Fruit fly (Drosophila melanogaster) whole organism, embryonic: ENCODE data around the gene CG31041.
A peak's percentile ranks its signal among the peaks of the same experiment; 100 is the strongest.

Experiments
- ATbp ChIP-seq: fragments of 200-800 bp; sonication (Bioruptor generic); optimal IDR thresholded peaks from 2 replicates; lab custom pipeline; 2017; ENCODE audit warnings: missing biosample characterization, mild to moderate bottlenecking, missing genetic modification characterization, missing genetic modification reagents
- Asciz ChIP-seq: fragments of 200-800 bp; sonication (Bioruptor generic); optimal IDR thresholded peaks from 2 replicates; lab custom pipeline; 2017; ENCODE audit warnings: missing biosample characterization, mild to moderate bottlenecking, missing genetic modification characterization, missing genetic modification reagents
- C15 ChIP-seq: fragments of 200-800 bp; sonication (Bioruptor generic); IDR thresholded peaks from 3 replicates; pipeline ENCODE4 v1.3.6; 2022; ENCODE audit warnings: missing biosample characterization, missing genetic modification characterization
- CG10267 ChIP-seq: fragments of 200-800 bp; sonication (Bioruptor generic); optimal IDR thresholded peaks from 2 replicates; lab custom pipeline; 2018; ENCODE audit warnings: missing biosample characterization, mild to moderate bottlenecking, missing genetic modification characterization, moderate library complexity
- CG10366 ChIP-seq: fragments of 200-800 bp; sonication (Bioruptor generic); IDR thresholded peaks from 2 replicates; pipeline ENCODE4 v1.3.6; 2022; ENCODE audit warnings: missing biosample characterization, missing genetic modification characterization
- CG10462 ChIP-seq: fragments of 200-800 bp; sonication (Bioruptor generic); optimal IDR thresholded peaks from 2 replicates; lab custom pipeline; 2016; ENCODE audit warnings: missing biosample characterization, missing genetic modification characterization
- CG10543 ChIP-seq: fragments of 200-800 bp; sonication (Bioruptor generic); optimal IDR thresholded peaks from 3 replicates; lab custom pipeline; 2017; ENCODE audit warnings: missing biosample characterization, mild to moderate bottlenecking, missing genetic modification characterization, moderate library complexity
- CG12219 ChIP-seq: fragments of 200-800 bp; sonication (Bioruptor generic); optimal IDR thresholded peaks from 3 replicates; lab custom pipeline; 2018; ENCODE audit warnings: missing biosample characterization, mild to moderate bottlenecking, missing genetic modification characterization
- CG12942 ChIP-seq: fragments of 200-800 bp; sonication (Bioruptor generic); optimal IDR thresholded peaks from 3 replicates; lab custom pipeline; 2016; ENCODE audit warnings: missing biosample characterization, missing genetic modification characterization
- CG15696 ChIP-seq: fragments of 200-800 bp; sonication (Bioruptor generic); optimal IDR thresholded peaks from 2 replicates; lab custom pipeline; 2019; ENCODE audit warnings: missing biosample characterization, mild to moderate bottlenecking, missing genetic modification characterization, moderate library complexity
- CG17361 ChIP-seq: fragments of 200-800 bp; sonication (Bioruptor generic); IDR thresholded peaks from 3 replicates; pipeline ENCODE4 v1.3.6; 2022; ENCODE audit warnings: missing biosample characterization, missing genetic modification characterization
- CG17385 ChIP-seq: fragments of 200-800 bp; sonication (Bioruptor generic); optimal IDR thresholded peaks from 3 replicates; lab custom pipeline; 2018; ENCODE audit warnings: missing biosample characterization, mild to moderate bottlenecking, missing genetic modification characterization
- CG17829 ChIP-seq: fragments of 200-800 bp; optimal IDR thresholded peaks from 2 replicates; lab custom pipeline; 2019; ENCODE audit warnings: missing biosample characterization, mild to moderate bottlenecking, missing genetic modification characterization, moderate library complexity
- CG2678 ChIP-seq: fragments of 200-800 bp; sonication (Bioruptor generic); optimal IDR thresholded peaks from 3 replicates; lab custom pipeline; 2019; ENCODE audit warnings: missing biosample characterization, mild to moderate bottlenecking, missing genetic modification characterization, moderate library complexity
- CG2875 ChIP-seq: fragments of 200-800 bp; sonication (Bioruptor generic); optimal IDR thresholded peaks from 2 replicates; lab custom pipeline; 2017; ENCODE audit warnings: missing biosample characterization, mild to moderate bottlenecking, missing genetic modification characterization, missing genetic modification reagents
- CG2889 ChIP-seq: fragments of 200-800 bp; sonication (Bioruptor generic); IDR thresholded peaks from 3 replicates; pipeline ENCODE4 v1.3.6; 2022; ENCODE audit warnings: missing biosample characterization, missing genetic modification characterization
- CG32532 ChIP-seq: fragments of 200-800 bp; sonication (Bioruptor generic); IDR thresholded peaks from 2 replicates; pipeline ENCODE4 v1.3.6; 2022; ENCODE audit warnings: missing biosample characterization, missing genetic modification characterization
- CG3726 ChIP-seq: fragments of 200-800 bp; sonication (Bioruptor generic); IDR thresholded peaks from 3 replicates; pipeline ENCODE4, ENCODE4 v1.3.6; 2022; ENCODE audit warnings: missing biosample characterization, missing genetic modification characterization
- CG4282 ChIP-seq: fragments of 200-800 bp; sonication (Bioruptor generic); optimal IDR thresholded peaks from 2 replicates; lab custom pipeline; 2016; ENCODE audit warnings: missing biosample characterization, missing genetic modification characterization
- CG5245 ChIP-seq: fragments of 200-800 bp; sonication (Bioruptor generic); optimal IDR thresholded peaks from 3 replicates; lab custom pipeline; 2016; ENCODE audit warnings: missing biosample characterization, missing genetic modification characterization
- CG6689 ChIP-seq: fragments of 200-800 bp; sonication (Bioruptor generic); IDR thresholded peaks from 2 replicates; pipeline ENCODE4 v1.3.6; 2022; ENCODE audit warnings: missing biosample characterization, missing genetic modification characterization
- CTCF ChIP-seq: fragments of 200-800 bp; sonication (Bioruptor generic); optimal IDR thresholded peaks from 2 replicates; lab custom pipeline; 2017; ENCODE audit warnings: missing biosample characterization, mild to moderate bottlenecking, missing genetic modification characterization, moderate library complexity
- Camta ChIP-seq: fragments of 200-800 bp; sonication (Bioruptor generic); optimal IDR thresholded peaks from 2 replicates; lab custom pipeline; 2016; ENCODE audit warnings: missing biosample characterization, missing genetic modification characterization
- CkIIα-i1 ChIP-seq: fragments of 200-800 bp; sonication (Bioruptor generic); IDR thresholded peaks from 2 replicates; pipeline ENCODE4 v1.3.6; 2022; ENCODE audit warnings: missing biosample characterization, missing genetic modification characterization
- Drgx ChIP-seq: fragments of 200-800 bp; sonication (Bioruptor generic); IDR thresholded peaks from 2 replicates; pipeline ENCODE4 v1.3.6; 2022; ENCODE audit warnings: missing biosample characterization, missing genetic modification characterization
- E2f1 ChIP-seq: fragments of 200-800 bp; sonication (Bioruptor generic); IDR thresholded peaks from 2 replicates; pipeline ENCODE4 v1.3.6; 2022; ENCODE audit warnings: missing biosample characterization, missing genetic modification characterization
- Fer2 ChIP-seq: fragments of 200-800 bp; sonication (Bioruptor generic); optimal IDR thresholded peaks from 2 replicates; lab custom pipeline; 2018; ENCODE audit warnings: missing biosample characterization, mild to moderate bottlenecking, missing genetic modification characterization, moderate library complexity
- Gug ChIP-seq: fragments of 200-800 bp; sonication (Bioruptor generic); IDR thresholded peaks from 4 replicates; pipeline ENCODE4 v1.3.6; 2022; ENCODE audit warnings: missing biosample characterization, missing genetic modification characterization
- Hsf ChIP-seq: fragments of 200-800 bp; sonication (Bioruptor generic); optimal IDR thresholded peaks from 3 replicates; lab custom pipeline; 2016; ENCODE audit warnings: missing biosample characterization, missing genetic modification characterization
- Lpt ChIP-seq: fragments of >200 bp; optimal IDR thresholded peaks from 2 replicates; lab custom pipeline; 2018; ENCODE audit warnings: missing biosample characterization, missing genetic modification characterization
- Myb ChIP-seq: fragments of 200-800 bp; sonication (Bioruptor generic); optimal IDR thresholded peaks from 2 replicates; lab custom pipeline; 2016; ENCODE audit warnings: missing biosample characterization, missing genetic modification characterization
- Optix ChIP-seq: fragments of 200-800 bp; sonication (Bioruptor generic); IDR thresholded peaks from 3 replicates; pipeline ENCODE4 v1.3.6; 2022; ENCODE audit warnings: missing biosample characterization, missing genetic modification characterization
- Sox102F ChIP-seq: fragments of 200-800 bp; sonication (Bioruptor generic); optimal IDR thresholded peaks from 2 replicates; lab custom pipeline; 2018; ENCODE audit warnings: missing biosample characterization, mild to moderate bottlenecking, missing genetic modification characterization, moderate library complexity
- Sry-δ ChIP-seq: fragments of 200-800 bp; sonication (Bioruptor generic); optimal IDR thresholded peaks from 2 replicates; lab custom pipeline; 2016; ENCODE audit warnings: missing biosample characterization, missing genetic modification characterization
- ase ChIP-seq: fragments of 200-800 bp; sonication (Bioruptor generic); IDR thresholded peaks from 3 replicates; pipeline ENCODE4 v1.3.6; 2022; ENCODE audit warnings: missing biosample characterization, missing genetic modification characterization
- ato ChIP-seq: fragments of 200-800 bp; sonication (Bioruptor generic); IDR thresholded peaks from 2 replicates; pipeline ENCODE4 v1.3.6; 2022; ENCODE audit warnings: missing biosample characterization, missing genetic modification characterization; ENCODE audit not compliant: partially characterized antibody
- chif ChIP-seq, 2 experiments: fragments of 200-800 bp; sonication (Bioruptor generic); optimal IDR thresholded peaks; 3 replicates each; lab custom pipeline; 2016; ENCODE audit warnings: missing biosample characterization in 2 of 2, missing genetic modification characterization in 2 of 2
- crc ChIP-seq: fragments of 200-800 bp; sonication (Bioruptor generic); optimal IDR thresholded peaks from 2 replicates; lab custom pipeline; 2016; ENCODE audit warnings: missing biosample characterization, missing genetic modification characterization
- cwo ChIP-seq: fragments of 200-800 bp; sonication (Bioruptor generic); optimal IDR thresholded peaks from 3 replicates; lab custom pipeline; 2017; ENCODE audit warnings: missing biosample characterization, missing genetic modification characterization, mild to moderate bottlenecking, moderate library complexity, missing genetic modification reagents
- dan ChIP-seq: fragments of 200-800 bp; sonication (Bioruptor generic); IDR thresholded peaks from 2 replicates; pipeline ENCODE4 v1.3.6; 2022; ENCODE audit warnings: missing biosample characterization, missing genetic modification characterization
- exex ChIP-seq: fragments of 200-800 bp; sonication (Bioruptor generic); optimal IDR thresholded peaks from 4 replicates; lab custom pipeline; 2018; ENCODE audit warnings: missing biosample characterization, mild to moderate bottlenecking, missing genetic modification characterization, moderate library complexity
- h ChIP-seq: fragments of >200 bp; optimal IDR thresholded peaks from 2 replicates; lab custom pipeline; 2017
- hb ChIP-seq: fragments of 200-800 bp; sonication (Bioruptor generic); IDR thresholded peaks from 3 replicates; pipeline ENCODE4 v1.3.6; 2022; ENCODE audit warnings: missing biosample characterization, missing genetic modification characterization; ENCODE audit not compliant: partially characterized antibody
- kni ChIP-seq: fragments of 200-800 bp; sonication (Bioruptor generic); optimal IDR thresholded peaks from 3 replicates; lab custom pipeline; 2017; ENCODE audit warnings: mild to moderate bottlenecking, missing biosample characterization, missing genetic modification reagents, missing genetic modification characterization
- lbe ChIP-seq: fragments of 200-800 bp; sonication (Bioruptor generic); optimal IDR thresholded peaks from 2 replicates; lab custom pipeline; 2016; ENCODE audit warnings: missing biosample characterization, mild to moderate bottlenecking, missing genetic modification characterization
- lmd ChIP-seq: fragments of 200-800 bp; sonication (Bioruptor generic); IDR thresholded peaks from 2 replicates; pipeline ENCODE4 v1.3.6; 2022; ENCODE audit warnings: missing biosample characterization, missing genetic modification characterization
- mirr ChIP-seq: fragments of 200-800 bp; sonication (Bioruptor generic); optimal IDR thresholded peaks from 3 replicates; lab custom pipeline; 2018; ENCODE audit warnings: missing biosample characterization, mild to moderate bottlenecking, missing genetic modification characterization
- pum ChIP-seq: fragments of 200-800 bp; sonication (Bioruptor generic); optimal IDR thresholded peaks from 2 replicates; lab custom pipeline; 2016; ENCODE audit warnings: missing biosample characterization, missing genetic modification characterization
- stc ChIP-seq: fragments of 200-800 bp; sonication (Bioruptor generic); IDR thresholded peaks from 2 replicates; pipeline ENCODE4 v1.3.6; 2022; ENCODE audit warnings: missing biosample characterization, missing genetic modification characterization
- unpg ChIP-seq: fragments of 200-800 bp; sonication (Bioruptor generic); optimal IDR thresholded peaks from 3 replicates; lab custom pipeline; 2018; ENCODE audit warnings: missing biosample characterization, mild to moderate bottlenecking, missing genetic modification characterization, moderate library complexity
- yki ChIP-seq: fragments of >200 bp; optimal IDR thresholded peaks from 3 replicates; lab custom pipeline; 2018
- zen ChIP-seq: fragments of 200-800 bp; sonication (Bioruptor generic); optimal IDR thresholded peaks from 3 replicates; lab custom pipeline; 2018; ENCODE audit warnings: missing biosample characterization, mild to moderate bottlenecking, missing genetic modification characterization, moderate library complexity

The CG31041 gene

DNA sequence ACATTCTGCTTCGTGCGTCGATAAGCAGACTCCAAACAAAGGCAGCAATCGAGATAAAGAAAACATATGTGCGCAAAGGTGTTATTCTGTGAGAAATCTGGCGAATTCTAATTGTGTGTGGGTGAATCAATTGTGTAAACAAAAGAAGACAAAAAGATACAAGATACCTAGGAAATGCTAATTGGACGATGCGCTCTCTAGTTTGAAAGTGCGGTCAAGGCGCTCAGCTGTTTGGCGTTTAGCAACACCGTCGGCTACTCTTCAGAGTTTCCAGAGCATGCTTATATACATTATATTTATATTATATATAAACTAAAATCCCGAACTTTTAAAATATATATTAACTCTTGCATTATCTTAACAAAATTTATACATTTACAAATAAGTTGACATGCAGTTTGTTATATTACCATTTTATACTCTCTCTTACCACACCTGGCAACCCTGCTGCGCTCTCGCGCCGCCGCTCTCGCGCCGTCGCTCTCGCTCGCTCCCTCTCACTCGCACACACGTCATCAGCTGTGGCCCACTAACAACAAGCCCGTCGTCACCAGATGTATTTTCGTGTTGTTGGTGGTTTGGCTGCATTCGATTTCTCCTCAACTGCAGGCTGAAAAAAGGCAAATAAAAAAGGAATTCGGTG is 27.9 kb upstream of the CG31041 start, which contains the start of gene CG1907 (continued):
- TF ChIP-seq ase: peak; percentile 98
- peak; percentile 96 for TF ChIP-seq ATbp (GFP tag; lab: Kevin White, UChicago)
- peak; percentile 94 for TF ChIP-seq CkIIα-i1
- TF ChIP-seq Sox102F (GFP tag; lab: Kevin White, UChicago): peak; percentile 98
- peak; percentile 99 for TF ChIP-seq CG10267 (tag; lab: Kevin White, UChicago)
- peak; percentile 99 for TF ChIP-seq E2f1
- peak; percentile 76 for TF ChIP-seq Camta (GFP tag; lab: Kevin White, UChicago)
- TF ChIP-seq Drgx: peak; percentile 98
- peak; percentile 82 for TF ChIP-seq exex (tag; lab: Kevin White, UChicago)
- peak; percentile 99 for TF ChIP-seq unpg
- peak; percentile 96 for TF ChIP-seq Gug (GFP tag; lab: Robert Waterston, UW)
- TF ChIP-seq ato (GFP tag; lab: Robert Waterston, UW): no peak
- peak; percentile 74 for TF ChIP-seq CTCF (GFP tag; lab: Kevin White, UChicago)
- TF ChIP-seq Hsf: peak; percentile 89
- peak; percentile 98 for TF ChIP-seq CG10543 (GFP tag; lab: Kevin White, UChicago)
- TF ChIP-seq CG17361 (GFP tag; lab: Robert Waterston, UW): peak; percentile 99
- TF ChIP-seq hb: no peak
- peak; percentile 99 for TF ChIP-seq CG2678
- peak; percentile 98 for TF ChIP-seq CG10366 (GFP tag; lab: Robert Waterston, UW)
- TF ChIP-seq CG32532 (GFP tag; lab: Robert Waterston, UW): peak; percentile 99
- TF ChIP-seq mirr (GFP tag; lab: Kevin White, UChicago): peak; percentile 85
- TF ChIP-seq dan (GFP tag; lab: Robert Waterston, UW): peak; percentile 90
- TF ChIP-seq lmd: peak; percentile 98
- TF ChIP-seq CG15696 (tag; lab: Kevin White, UChicago): peak; percentile 98
- TF ChIP-seq CG5245 (GFP tag; lab: Kevin White, UChicago): peak; percentile 96
- peak; percentile 96 for TF ChIP-seq CG10462 (GFP tag; lab: Kevin White, UChicago)
- TF ChIP-seq Myb (GFP tag; lab: Kevin White, UChicago): peak; percentile 64
- peak; percentile 73 to 89 for TF ChIP-seq chif (GFP tag; optimal IDR thresholded peaks at IDR 0.05; lab: Kevin White, UChicago)
- peak; percentile 94 for TF ChIP-seq kni (GFP tag; lab: Kevin White, UChicago)
- TF ChIP-seq CG6689 (GFP tag; lab: Robert Waterston, UW): peak; percentile 98
- TF ChIP-seq CG3726 (GFP tag; lab: Robert Waterston, UW): peak; percentile 97
- TF ChIP-seq CG12219 (GFP tag; lab: Kevin White, UChicago): peak; percentile 95
- peak; percentile 86 for TF ChIP-seq pum (GFP tag; lab: Kevin White, UChicago)
- TF ChIP-seq CG12942 (GFP tag; lab: Kevin White, UChicago): peak; percentile 96
- TF ChIP-seq CG17829: peak; percentile 99
- peak; percentile 98 for TF ChIP-seq Asciz (GFP tag; lab: Kevin White, UChicago)
- TF ChIP-seq CG17385 (GFP tag; lab: Kevin White, UChicago): peak; percentile 95
- TF ChIP-seq crc (GFP tag; lab: Kevin White, UChicago): peak; percentile 39
- peak; percentile 89 for TF ChIP-seq yki (lab: Kevin White, UChicago)
- peak; percentile 96 for TF ChIP-seq Fer2
- TF ChIP-seq CG2875 (GFP tag; lab: Kevin White, UChicago): peak; percentile 96
- peak; percentile 50 for TF ChIP-seq Sry-δ (GFP tag; lab: Kevin White, UChicago)
- no peak for TF ChIP-seq h (lab: Kevin White, UChicago)
- peak; percentile 98 for TF ChIP-seq zen (tag; lab: Kevin White, UChicago)
- TF ChIP-seq Optix: peak; percentile 97
- peak; percentile 95 for TF ChIP-seq cwo (GFP tag; lab: Kevin White, UChicago)
- TF ChIP-seq CG4282 (GFP tag; lab: Kevin White, UChicago): peak; percentile 58
- TF ChIP-seq Lpt (GFP tag; lab: Kevin White, UChicago): no peak
- peak; percentile 94 for TF ChIP-seq lbe (GFP tag; lab: Kevin White, UChicago)
- peak; percentile 94 for TF ChIP-seq C15
- peak; percentile 94 for TF ChIP-seq CG2889
- TF ChIP-seq stc (GFP tag; lab: Robert Waterston, UW): peak; percentile 98
